Fruit fly (Drosophila melanogaster): ENCODE data around the gene Ald2.

dm6 chr3R:26450371-26450770 lies 36.5 kb downstream of the Ald2 start, which contains the start of gene Hex-t2:
- TF ChIP-seq lz (GFP tag; optimal IDR thresholded peaks at IDR 0.05): no peak
- TF ChIP-seq topi (GFP tag; optimal IDR thresholded peaks at IDR 0.05): no peak
- TF ChIP-seq spab (GFP tag; optimal IDR thresholded peaks at IDR 0.05): no peak
- no peak for TF ChIP-seq CG16779 (tag; optimal IDR thresholded peaks at IDR 0.05)
- TF ChIP-seq Hr38 (GFP tag; optimal IDR thresholded peaks at IDR 0.05): no peak
- no peak for TF ChIP-seq Gug (GFP tag; IDR thresholded peaks at IDR 0.05)
- TF ChIP-seq cyc (GFP tag; optimal IDR thresholded peaks at IDR 0.05): no peak
- no peak for TF ChIP-seq salr (GFP tag; optimal IDR thresholded peaks at IDR 0.05)
